Fruit fly (Drosophila melanogaster): Measurements from ENCODE around the gene CG3457.

- TF ChIP-seq Sox15 (GFP tag; optimal IDR thresholded peaks at IDR 0.05) = no peak
- TF ChIP-seq fkh (GFP tag; optimal IDR thresholded peaks at IDR 0.05) = no peak
- TF ChIP-seq CG4318 (GFP tag; optimal IDR thresholded peaks at IDR 0.05) = no peak
- no peak for TF ChIP-seq CG16779 (tag; optimal IDR thresholded peaks at IDR 0.05)
- TF ChIP-seq Blimp-1 (GFP tag; optimal IDR thresholded peaks at IDR 0.05) = no peak
- no peak for TF ChIP-seq CG11762 (GFP tag; optimal IDR thresholded peaks at IDR 0.05; ENCODE audit: insufficient read depth)
Observed at dm6 chrX:2158668-2159163, 28.9 kb upstream of the CG3457 start, which contains the start of gene wapl.

Measured in whole organism, prepupa.